Worm (Caenorhabditis elegans): ENCODE data around the gene T25B9.1.

ce11 chrIV:10701866-10702458 lies 48.0 kb downstream of the T25B9.1 start:
- TF ChIP-seq pha-4 (tag; optimal IDR thresholded peaks at IDR 0.05), result no peak
- TF ChIP-seq ceh-58 (GFP tag; IDR thresholded peaks at IDR 0.05), result no peak
- TF ChIP-seq B0035.1 (tag; optimal IDR thresholded peaks at IDR 0.05), result no peak
- TF ChIP-seq gei-17 (GFP tag; optimal IDR thresholded peaks at IDR 0.05), result no peak
- TF ChIP-seq mel-28 (tag; optimal IDR thresholded peaks at IDR 0.05; ENCODE audit: borderline replicate concordance), result no peak
